Fruit fly (Drosophila melanogaster): Measurements from ENCODE around the gene Akap200.

dm6 chr2L:8424662-8425208 is 9.2 kb downstream of the Akap200 start:
- TF ChIP-seq CG11695 (GFP tag; IDR thresholded peaks at IDR 0.05) (no peak), Bgb (GFP tag; IDR thresholded peaks at IDR 0.05; ENCODE audit: partially characterized antibody) (no peak)

Data from whole organism, embryonic.